Worm (Caenorhabditis elegans): Measurements from ENCODE around the gene ceh-79.
A peak's percentile ranks its signal among the peaks of the same experiment; 100 is the strongest.

ceh-79 gene

DNA sequence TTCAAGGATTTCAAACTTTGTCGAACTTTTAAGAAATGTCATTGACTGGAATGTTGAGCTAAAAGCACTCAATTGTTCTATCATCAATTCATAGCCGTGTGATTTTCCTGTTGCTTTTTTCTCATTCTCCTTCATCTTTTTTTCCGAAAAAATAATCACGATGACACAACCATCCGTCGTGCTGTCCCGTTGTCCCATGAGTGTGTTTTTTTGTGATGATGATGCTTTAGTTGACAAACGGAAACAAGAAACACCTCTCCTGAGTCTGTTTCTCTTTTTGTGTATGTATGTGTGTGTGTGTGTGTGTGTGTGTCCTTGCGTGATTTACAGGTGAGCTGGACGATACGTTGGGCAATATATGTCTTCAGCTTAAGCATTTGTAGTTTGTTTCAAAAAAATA, 1.1 kb upstream of the ceh-79 start:
- TF ChIP-seq nhr-129 (tag; optimal IDR thresholded peaks at IDR 0.05) (peak; percentile 10), ama-1 (optimal IDR thresholded peaks at IDR 0.05) (no peak)

ce11 chrV:13304663-13305188, 3.1 kb downstream of the ceh-79 start, which contains the start of gene C26E1.2:
Gene C26E1.2 (plus strand): TSS chrV:13305138.
- no peak for TF ChIP-seq unc-62 (GFP tag; optimal IDR thresholded peaks at IDR 0.05)
- no peak for TF ChIP-seq dmd-4 (tag; optimal IDR thresholded peaks at IDR 0.05)
- TF ChIP-seq crh-2 (tag; optimal IDR thresholded peaks at IDR 0.05), result peak; percentile 25
- TF ChIP-seq ztf-1 (GFP tag; conservative IDR thresholded peaks at IDR 0.05), result no peak
- TF ChIP-seq nhr-12 (tag; optimal IDR thresholded peaks at IDR 0.05), result no peak
- peak; percentile 12 for TF ChIP-seq gmeb-1 (tag; optimal IDR thresholded peaks at IDR 0.05)
- peak; percentile 81 for TF ChIP-seq fos-1 (tag; optimal IDR thresholded peaks at IDR 0.05)

DNA sequence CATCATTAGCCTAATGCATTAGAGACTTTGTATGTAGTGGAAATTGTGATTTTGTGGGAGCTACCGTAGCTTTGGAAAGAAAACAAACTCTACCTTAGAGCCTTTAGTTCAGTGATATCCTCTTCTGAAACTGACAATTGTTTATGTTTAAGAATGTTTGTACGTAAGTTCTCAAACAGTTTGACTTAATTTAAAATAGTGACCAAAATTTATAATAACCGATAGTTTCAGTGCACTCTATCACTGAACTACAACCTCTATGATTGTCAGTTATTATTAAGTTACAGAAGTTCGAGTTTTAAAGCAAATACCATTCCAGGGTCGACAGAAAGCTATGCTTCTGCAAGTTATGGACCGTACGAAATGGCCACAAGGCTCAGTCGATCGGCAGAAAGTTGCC, 7.0 kb downstream of the ceh-79 start, which contains the start of gene C50B6.1:
Gene C50B6.1 (plus strand): TSS at position 301 of the 400 bp plus-strand sequence.
- TF ChIP-seq sma-9 (GFP tag; optimal IDR thresholded peaks at IDR 0.05) (no peak), sma-9 (tag; optimal IDR thresholded peaks at IDR 0.05) (no peak), nhr-77 (tag; optimal IDR thresholded peaks at IDR 0.05) (no peak), ztf-11 (tag; optimal IDR thresholded peaks at IDR 0.05) (no peak), snpc-4 (tag; optimal IDR thresholded peaks at IDR 0.05) (no peak), ztf-1 (GFP tag; conservative IDR thresholded peaks at IDR 0.05) (no peak), lin-13 (GFP tag; optimal IDR thresholded peaks at IDR 0.05) (no peak)

- TF ChIP-seq ama-1 (optimal IDR thresholded peaks at IDR 0.05) (no peak), sma-3 (GFP tag; optimal IDR thresholded peaks at IDR 0.05) (no peak), nhr-10 (tag; optimal IDR thresholded peaks at IDR 0.05) (no peak), elt-1 (tag; optimal IDR thresholded peaks at IDR 0.05) (no peak), snpc-4 (tag; optimal IDR thresholded peaks at IDR 0.05) (no peak), blmp-1 (tag; optimal IDR thresholded peaks at IDR 0.05; ENCODE audit: insufficient read depth) (no peak), dmd-4 (tag; optimal IDR thresholded peaks at IDR 0.05) (no peak)
Measured at ce11 chrV:13309806-13310205, 8.2 kb downstream of the ceh-79 start.

DNA sequence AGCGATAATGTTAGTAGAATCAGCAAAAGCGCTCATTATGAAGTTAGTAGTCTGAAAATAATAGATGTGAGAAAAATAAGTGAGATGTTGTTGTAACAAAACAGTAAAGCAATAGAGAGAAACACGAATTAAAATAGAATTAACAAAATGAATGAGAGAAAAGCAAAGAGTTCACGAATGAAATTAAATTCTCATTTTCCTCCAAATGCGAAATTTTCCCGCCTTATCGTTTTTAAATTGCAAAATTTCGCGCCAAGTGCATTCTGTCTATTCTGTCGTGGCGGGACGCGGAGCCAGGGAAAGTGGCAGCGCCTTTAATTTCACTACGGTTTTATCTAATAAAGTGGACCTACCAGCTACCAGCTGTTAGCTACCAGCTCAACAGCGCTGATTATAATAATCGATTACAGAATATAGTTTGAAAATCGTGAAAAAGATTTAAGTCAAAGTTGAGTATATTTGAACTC, 10.6 kb downstream of the ceh-79 start, which contains the start of gene nasp-2:
Gene nasp-2 (minus strand): TSS at position 51 of the 467 bp plus-strand sequence.
- no peak for TF ChIP-seq ztf-4 (tag; optimal IDR thresholded peaks at IDR 0.05)
- peak; percentile 57 for TF ChIP-seq gmeb-1 (tag; optimal IDR thresholded peaks at IDR 0.05)

DNA sequence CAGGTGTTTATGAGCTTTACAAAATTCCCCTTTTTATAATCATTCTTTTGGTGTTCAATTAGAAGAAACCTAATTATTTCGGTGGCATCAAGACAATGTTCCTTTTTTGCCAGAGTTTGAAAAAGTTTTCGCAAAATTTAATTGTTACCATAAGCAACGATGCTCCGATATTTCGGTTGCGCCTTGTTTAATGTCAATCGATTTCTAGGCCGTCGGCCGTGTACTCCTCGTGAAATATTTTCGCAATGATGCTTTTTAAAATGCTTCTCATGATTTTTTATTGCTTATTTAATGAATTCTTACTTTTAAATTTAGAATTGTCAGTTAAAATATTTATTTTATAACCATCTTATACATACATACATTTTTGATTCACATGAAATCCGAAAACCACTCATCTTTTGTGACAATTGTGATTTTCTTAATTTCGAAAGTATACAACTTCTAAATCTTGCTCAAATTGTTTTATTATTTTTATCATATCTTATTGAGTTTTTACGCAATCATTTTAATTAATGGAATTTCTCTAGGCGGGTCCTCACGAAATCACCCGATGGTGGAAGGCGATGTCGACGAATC, 11.5 kb downstream of the ceh-79 start, which contains the start of gene C50B6.3:
Gene C50B6.3 (plus strand): TSS at position 529 of the 579 bp plus-strand sequence.
- TF ChIP-seq lin-39 (tag; optimal IDR thresholded peaks at IDR 0.05) (no peak), elt-3 (tag; optimal IDR thresholded peaks at IDR 0.05) (no peak), lin-11 (tag; optimal IDR thresholded peaks at IDR 0.05) (peak; percentile 55), nhr-25 (tag; optimal IDR thresholded peaks at IDR 0.05) (no peak), ztf-11 (tag; optimal IDR thresholded peaks at IDR 0.05) (no peak), C34F6.9 (tag; optimal IDR thresholded peaks at IDR 0.05) (peak; percentile 86), nhr-11 (tag; optimal IDR thresholded peaks at IDR 0.05) (no peak), mdl-1 (tag; optimal IDR thresholded peaks at IDR 0.05) (no peak), unc-55 (GFP tag; optimal IDR thresholded peaks at IDR 0.05) (no peak), mab-5 (tag; optimal IDR thresholded peaks at IDR 0.05) (peak; percentile 51), R02D3.7 (tag; optimal IDR thresholded peaks at IDR 0.05) (peak; percentile 14), lin-13 (GFP tag; optimal IDR thresholded peaks at IDR 0.05) (peak; percentile 73), mbf-1 (tag; optimal IDR thresholded peaks at IDR 0.05) (no peak), unc-39 (tag; optimal IDR thresholded peaks at IDR 0.05) (no peak), egl-27 (tag; optimal IDR thresholded peaks at IDR 0.05) (peak; percentile 21), elt-1 (tag; optimal IDR thresholded peaks at IDR 0.05) (no peak), ceh-16 (tag; optimal IDR thresholded peaks at IDR 0.05) (peak; percentile 65), ZK546.5 (tag; optimal IDR thresholded peaks at IDR 0.05) (no peak), nhr-23 (tag; optimal IDR thresholded peaks at IDR 0.05) (no peak), dmd-4 (tag; optimal IDR thresholded peaks at IDR 0.05) (no peak), nhr-237 (tag; optimal IDR thresholded peaks at IDR 0.05) (no peak), zag-1 (tag; optimal IDR thresholded peaks at IDR 0.05) (no peak), ceh-82 (tag; optimal IDR thresholded peaks at IDR 0.05) (no peak), Y55F3AM.14 (GFP tag; optimal IDR thresholded peaks at IDR 0.05) (no peak), ztf-4 (tag; optimal IDR thresholded peaks at IDR 0.05) (peak; percentile 47), nhr-129 (tag; optimal IDR thresholded peaks at IDR 0.05) (no peak), sma-3 (GFP tag; optimal IDR thresholded peaks at IDR 0.05) (peak; percentile 93), unc-62 (GFP tag; optimal IDR thresholded peaks at IDR 0.05) (no peak), F13H6.1 (tag; optimal IDR thresholded peaks at IDR 0.05) (peak; percentile 80), nhr-21 (tag; optimal IDR thresholded peaks at IDR 0.05) (peak; percentile 58), sma-9 (GFP tag; optimal IDR thresholded peaks at IDR 0.05) (peak; percentile 97), sma-9 (tag; optimal IDR thresholded peaks at IDR 0.05) (no peak), fos-1 (tag; optimal IDR thresholded peaks at IDR 0.05) (peak; percentile 53)
